Worm (Caenorhabditis elegans) whole organism, late embryonic: ENCODE data around the gene T09F5.1.

Experiments
- pqm-1 ChIP-seq: sonication (generic microtip); optimal IDR thresholded peaks from 2 replicates; lab custom pipeline; 2016; ENCODE audit warnings: missing genetic modification characterization, missing compliant biosample characterization
- unc-86 ChIP-seq: sonication (generic microtip); optimal IDR thresholded peaks from 2 replicates; lab custom pipeline; 2016; ENCODE audit warnings: missing genetic modification characterization, missing compliant biosample characterization
- zip-5 ChIP-seq: sonication (generic microtip); optimal IDR thresholded peaks from 2 replicates; lab custom pipeline; 2016; ENCODE audit warnings: missing genetic modification characterization, missing compliant biosample characterization

- TF ChIP-seq unc-86: no peak
- TF ChIP-seq zip-5 (tag; lab: Kevin White, UChicago): no peak
- TF ChIP-seq pqm-1 (tag; lab: Kevin White, UChicago): no peak
Measured at ce11 chrV:15158691-15159090, 9.8 kb downstream of the T09F5.1 start, which contains the start of gene str-45.
